Fruit fly (Drosophila melanogaster) whole organism, pupa: ENCODE data around the gene Spase25.

Experiments used
- CG12605 ChIP-seq: fragments of 200-800 bp; sonication (Bioruptor generic); IDR thresholded peaks from 2 replicates; pipeline ENCODE4 v1.3.6; 2022; ENCODE audit warnings: missing biosample characterization, missing genetic modification characterization
- CG13204 ChIP-seq: fragments of 200-800 bp; sonication (Bioruptor generic); optimal IDR thresholded peaks from 2 replicates; lab custom pipeline; 2018; ENCODE audit warnings: missing biosample characterization, mild to moderate bottlenecking, missing genetic modification characterization, moderate library complexity
- CG14655 ChIP-seq: fragments of 200-800 bp; sonication (Bioruptor generic); optimal IDR thresholded peaks from 3 replicates; lab custom pipeline; 2017; ENCODE audit warnings: mild to moderate bottlenecking, missing biosample characterization, missing genetic modification reagents, missing genetic modification characterization
- CG15710 ChIP-seq: fragments of 200-800 bp; sonication (Bioruptor generic); optimal IDR thresholded peaks from 2 replicates; lab custom pipeline; 2018; ENCODE audit warnings: missing biosample characterization, mild to moderate bottlenecking, missing genetic modification characterization, moderate library complexity
- CG17806 ChIP-seq: fragments of 200-800 bp; sonication (Bioruptor generic); optimal IDR thresholded peaks from 2 replicates; lab custom pipeline; 2018; ENCODE audit warnings: missing biosample characterization, mild to moderate bottlenecking, missing genetic modification characterization, moderate library complexity
- CG32121 ChIP-seq: fragments of 200-800 bp; sonication (Bioruptor generic); IDR thresholded peaks from 2 replicates; pipeline ENCODE4 v1.3.6; 2022; ENCODE audit warnings: missing biosample characterization, missing genetic modification characterization
- CG34367 ChIP-seq: fragments of 200-800 bp; sonication (Bioruptor generic); optimal IDR thresholded peaks from 2 replicates; lab custom pipeline; 2018; ENCODE audit warnings: missing biosample characterization, mild to moderate bottlenecking, missing genetic modification characterization
- CG8159 ChIP-seq: fragments of 200-800 bp; sonication (Bioruptor generic); optimal IDR thresholded peaks from 3 replicates; lab custom pipeline; 2018; ENCODE audit warnings: missing biosample characterization, mild to moderate bottlenecking, missing genetic modification characterization, moderate library complexity
- CG8301 ChIP-seq: fragments of 200-800 bp; sonication (Bioruptor generic); optimal IDR thresholded peaks from 2 replicates; lab custom pipeline; 2018; ENCODE audit warnings: missing biosample characterization, mild to moderate bottlenecking, missing genetic modification characterization
- CG9948 ChIP-seq: fragments of 200-800 bp; sonication (Bioruptor generic); optimal IDR thresholded peaks from 2 replicates; lab custom pipeline; 2018; ENCODE audit warnings: missing biosample characterization, mild to moderate bottlenecking, missing genetic modification characterization, moderate library complexity
- Pif1A ChIP-seq: fragments of 200-800 bp; sonication (Bioruptor generic); optimal IDR thresholded peaks from 3 replicates; lab custom pipeline; 2016; ENCODE audit warnings: missing biosample characterization, missing genetic modification characterization
- Pif1B ChIP-seq: fragments of 200-800 bp; sonication (Bioruptor generic); optimal IDR thresholded peaks from 3 replicates; lab custom pipeline; 2016; ENCODE audit warnings: missing biosample characterization, missing genetic modification characterization
- Snoo ChIP-seq: fragments of 200-800 bp; sonication (Bioruptor generic); optimal IDR thresholded peaks from 3 replicates; lab custom pipeline; 2017; ENCODE audit warnings: missing biosample characterization, mild to moderate bottlenecking, missing genetic modification characterization, inconsistent platforms
- rn ChIP-seq: fragments of 200-800 bp; sonication (Bioruptor generic); IDR thresholded peaks from 2 replicates; pipeline ENCODE4 v1.3.6; 2022; ENCODE audit warnings: missing biosample characterization, missing genetic modification characterization

dm6 chrX:11520209-11520608 lies 35.2 kb downstream of the Spase25 start:
- TF ChIP-seq CG17806 (tag; lab: Kevin White, UChicago) = no peak
- TF ChIP-seq Pif1B (GFP tag; lab: Kevin White, UChicago) = no peak
- TF ChIP-seq rn (GFP tag; lab: Robert Waterston, UW) = no peak
- TF ChIP-seq CG34367 (tag; lab: Kevin White, UChicago) = no peak
- no peak for TF ChIP-seq CG14655 (GFP tag; lab: Kevin White, UChicago)
- TF ChIP-seq CG12605 (GFP tag; lab: Robert Waterston, UW) = no peak
- no peak for TF ChIP-seq CG9948 (tag; lab: Kevin White, UChicago)
- TF ChIP-seq CG8159 = no peak
- no peak for TF ChIP-seq CG13204 (GFP tag; lab: Kevin White, UChicago)
- TF ChIP-seq Pif1A (GFP tag; lab: Kevin White, UChicago) = no peak
- TF ChIP-seq CG32121 = no peak
- TF ChIP-seq Snoo (tag; lab: Kevin White, UChicago) = no peak
- TF ChIP-seq CG15710 (tag; lab: Kevin White, UChicago) = no peak
- TF ChIP-seq CG8301 (tag; lab: Kevin White, UChicago) = no peak
